Fruit fly (Drosophila melanogaster) whole organism, pupa: ENCODE data around the gene CG9356.

ENCODE experiments used
- CG10348 ChIP-seq: fragments of 200-800 bp; sonication (Bioruptor generic); IDR thresholded peaks from 2 replicates; pipeline ENCODE4 v1.3.6; 2022; ENCODE audit warnings: missing biosample characterization, missing genetic modification characterization
- CG12605 ChIP-seq: fragments of 200-800 bp; sonication (Bioruptor generic); IDR thresholded peaks from 2 replicates; pipeline ENCODE4 v1.3.6; 2022; ENCODE audit warnings: missing biosample characterization, missing genetic modification characterization
- CG13204 ChIP-seq: fragments of 200-800 bp; sonication (Bioruptor generic); optimal IDR thresholded peaks from 2 replicates; lab custom pipeline; 2018; ENCODE audit warnings: missing biosample characterization, mild to moderate bottlenecking, missing genetic modification characterization, moderate library complexity
- CG14655 ChIP-seq: fragments of 200-800 bp; sonication (Bioruptor generic); optimal IDR thresholded peaks from 3 replicates; lab custom pipeline; 2017; ENCODE audit warnings: mild to moderate bottlenecking, missing biosample characterization, missing genetic modification reagents, missing genetic modification characterization
- CG34367 ChIP-seq: fragments of 200-800 bp; sonication (Bioruptor generic); optimal IDR thresholded peaks from 2 replicates; lab custom pipeline; 2018; ENCODE audit warnings: missing biosample characterization, mild to moderate bottlenecking, missing genetic modification characterization
- CG8159 ChIP-seq: fragments of 200-800 bp; sonication (Bioruptor generic); optimal IDR thresholded peaks from 3 replicates; lab custom pipeline; 2018; ENCODE audit warnings: missing biosample characterization, mild to moderate bottlenecking, missing genetic modification characterization, moderate library complexity
- CG9948 ChIP-seq: fragments of 200-800 bp; sonication (Bioruptor generic); optimal IDR thresholded peaks from 2 replicates; lab custom pipeline; 2018; ENCODE audit warnings: missing biosample characterization, mild to moderate bottlenecking, missing genetic modification characterization, moderate library complexity
- D1 ChIP-seq: fragments of 200-800 bp; sonication (Bioruptor generic); optimal IDR thresholded peaks from 2 replicates; lab custom pipeline; 2018; ENCODE audit warnings: missing biosample characterization, mild to moderate bottlenecking, missing genetic modification characterization, moderate library complexity
- EcR ChIP-seq: fragments of 200-800 bp; sonication (Bioruptor generic); optimal IDR thresholded peaks from 3 replicates; lab custom pipeline; 2019; ENCODE audit warnings: missing biosample characterization, missing genetic modification characterization, mild to moderate bottlenecking, moderate library complexity, missing genetic modification reagents
- Pif1A ChIP-seq: fragments of 200-800 bp; sonication (Bioruptor generic); optimal IDR thresholded peaks from 3 replicates; lab custom pipeline; 2016; ENCODE audit warnings: missing biosample characterization, missing genetic modification characterization
- Pif1B ChIP-seq: fragments of 200-800 bp; sonication (Bioruptor generic); optimal IDR thresholded peaks from 3 replicates; lab custom pipeline; 2016; ENCODE audit warnings: missing biosample characterization, missing genetic modification characterization
- Snoo ChIP-seq: fragments of 200-800 bp; sonication (Bioruptor generic); optimal IDR thresholded peaks from 3 replicates; lab custom pipeline; 2017; ENCODE audit warnings: missing biosample characterization, mild to moderate bottlenecking, missing genetic modification characterization, inconsistent platforms
- rn ChIP-seq: fragments of 200-800 bp; sonication (Bioruptor generic); IDR thresholded peaks from 2 replicates; pipeline ENCODE4 v1.3.6; 2022; ENCODE audit warnings: missing biosample characterization, missing genetic modification characterization

DNA sequence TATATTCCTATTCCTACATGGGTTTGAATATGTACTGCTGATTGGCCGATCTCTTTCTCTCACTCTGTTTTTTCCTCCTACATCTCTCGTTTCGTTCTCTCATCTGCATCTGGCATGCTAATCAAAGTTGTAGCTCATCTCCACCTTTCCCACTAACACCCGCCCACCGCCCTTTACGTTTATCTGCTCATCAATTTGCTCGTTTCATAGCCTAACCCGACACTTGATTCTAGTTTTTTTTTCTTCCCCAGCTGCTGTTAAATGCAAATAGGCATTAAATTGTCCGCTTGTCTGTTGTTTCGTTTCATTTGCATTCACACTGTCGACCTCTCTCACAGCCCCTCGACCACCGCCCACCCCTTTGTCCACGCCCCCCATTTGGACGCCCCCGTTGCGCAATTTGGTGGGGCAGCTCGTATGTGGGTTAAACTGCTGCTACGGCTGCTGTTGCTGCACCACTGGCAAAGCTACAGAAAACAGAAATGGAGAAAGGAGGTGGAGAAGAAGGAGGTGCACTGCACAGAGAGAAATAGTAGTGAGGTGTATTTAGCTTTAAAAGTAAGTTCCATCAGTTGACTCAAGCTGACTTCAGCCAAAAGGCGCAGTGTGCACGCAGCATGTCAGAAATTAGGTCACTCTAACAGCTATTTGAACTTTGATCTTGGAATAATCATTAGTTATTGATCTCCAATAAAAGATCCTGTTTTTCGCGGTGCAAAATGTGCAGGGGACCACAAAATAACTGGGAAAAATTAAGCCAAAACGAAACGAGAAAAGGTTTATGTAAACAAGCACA lies 16.6 kb upstream of the CG9356 start:
- no peak for TF ChIP-seq EcR
- no peak for TF ChIP-seq Snoo (tag; lab: Kevin White, UChicago)
- TF ChIP-seq CG14655 (GFP tag; lab: Kevin White, UChicago): peak; percentile 46
- peak; percentile 46 for TF ChIP-seq CG8159 (tag; lab: Kevin White, UChicago)
- peak; percentile 2 for TF ChIP-seq Pif1B (GFP tag; lab: Kevin White, UChicago)
- TF ChIP-seq CG34367 (tag; lab: Kevin White, UChicago): no peak
- TF ChIP-seq CG13204: no peak
- TF ChIP-seq rn (GFP tag; lab: Robert Waterston, UW): no peak
- TF ChIP-seq Pif1A (GFP tag; lab: Kevin White, UChicago): no peak
- TF ChIP-seq CG12605 (GFP tag; lab: Robert Waterston, UW): no peak
- peak; percentile 50; the same call in 1 of the 2 replicates for TF ChIP-seq CG10348 (GFP tag; lab: Robert Waterston, UW)
- TF ChIP-seq D1 (tag; lab: Kevin White, UChicago): no peak
- peak; percentile 33 for TF ChIP-seq CG9948 (tag; lab: Kevin White, UChicago)
